Fruit fly (Drosophila melanogaster): ENCODE data around the gene Obp19b.

dm6 chrX:20385865-20386264, 30.7 kb upstream of the Obp19b start:
- no peak for TF ChIP-seq fd96Ca (GFP tag; IDR thresholded peaks at IDR 0.05)
- no peak for TF ChIP-seq CG17806 (tag; optimal IDR thresholded peaks at IDR 0.05)
- TF ChIP-seq CG4496 (GFP tag; IDR thresholded peaks at IDR 0.05), result no peak
- TF ChIP-seq EcR (GFP tag; optimal IDR thresholded peaks at IDR 0.05), result no peak
- TF ChIP-seq CG8301 (tag; optimal IDR thresholded peaks at IDR 0.05), result no peak
- TF ChIP-seq CG10348 (GFP tag; IDR thresholded peaks at IDR 0.05), result no peak
- no peak for TF ChIP-seq CG34367 (tag; optimal IDR thresholded peaks at IDR 0.05)
- no peak for TF ChIP-seq D1 (tag; optimal IDR thresholded peaks at IDR 0.05)
- no peak for TF ChIP-seq CG12605 (GFP tag; IDR thresholded peaks at IDR 0.05)
- no peak for TF ChIP-seq CG32121 (GFP tag; IDR thresholded peaks at IDR 0.05)
- TF ChIP-seq Snoo (tag; optimal IDR thresholded peaks at IDR 0.05), result no peak
- TF ChIP-seq CG14655 (GFP tag; optimal IDR thresholded peaks at IDR 0.05), result no peak
- TF ChIP-seq Pif1B (GFP tag; optimal IDR thresholded peaks at IDR 0.05), result no peak
